Worm (Caenorhabditis elegans) whole organism, L4/young adult: ENCODE data around the gene T05H10.1.

Source experiments
- W03F9.2 ChIP-seq: fragments of 150-350 bp; optimal IDR thresholded peaks from 2 replicates; lab custom pipeline; 2014; ENCODE audit warnings: missing biosample characterization, missing genetic modification characterization
- dao-5 ChIP-seq: sonication (generic microtip); optimal IDR thresholded peaks from 2 replicates; lab custom pipeline; 2016; ENCODE audit warnings: missing genotype, missing genetic modification characterization, moderate library complexity, missing compliant biosample characterization
- him-1 ChIP-seq: sonication (generic microtip); optimal IDR thresholded peaks from 2 replicates; lab custom pipeline; 2016; ENCODE audit warnings: missing genotype, missing genetic modification reagents, missing genetic modification characterization, missing compliant biosample characterization

- TF ChIP-seq him-1 (tag; lab: Kevin White, UChicago) (no peak), dao-5 (tag; lab: Kevin White, UChicago) (no peak), W03F9.2 (tag; lab: Kevin White, UChicago) (no peak)
These were observed 30.0 kb upstream of the T05H10.1 start, which contains the start of gene DH11.2 for ce11 chrII:8012071-8013031.
